Worm (Caenorhabditis elegans) whole organism, L4 larva: ENCODE measurements around the gene pgl-2.

Source experiments
- D1046.2 ChIP-seq: fragments of 200-800 bp; sonication (Bioruptor generic); IDR thresholded peaks from 2 replicates; pipeline ENCODE4 v1.3.6; 2022; ENCODE audit warnings: missing genetic modification characterization, missing compliant biosample characterization
- F10B5.3 ChIP-seq: sonication (generic microtip); optimal IDR thresholded peaks from 2 replicates; lab custom pipeline; 2016; ENCODE audit warnings: mild to moderate bottlenecking, missing genetic modification characterization, missing compliant biosample characterization
- F26F4.8 ChIP-seq: fragments of 200-800 bp; sonication (Bioruptor generic); conservative IDR thresholded peaks from 2 replicates; pipeline ENCODE4 v1.3.6; 2022; ENCODE audit warnings: missing genetic modification characterization, missing compliant biosample characterization
- F37D6.2 ChIP-seq: sonication (generic microtip); optimal IDR thresholded peaks from 2 replicates; lab custom pipeline; 2016; ENCODE audit warnings: mild to moderate bottlenecking, missing genetic modification characterization, missing compliant biosample characterization
- F44E2.7 ChIP-seq: fragments of 200-800 bp; sonication (Bioruptor generic); IDR thresholded peaks from 2 replicates; pipeline ENCODE4 v2.1.2; 2022; ENCODE audit warnings: missing genetic modification characterization, missing compliant biosample characterization
- F49E8.2 ChIP-seq: sonication (generic microtip); optimal IDR thresholded peaks from 2 replicates; lab custom pipeline; 2016; ENCODE audit warnings: missing compliant biosample characterization, mild to moderate bottlenecking, missing genetic modification characterization, borderline replicate concordance
- T20F7.1 ChIP-seq: fragments of 200-800 bp; sonication (Bioruptor generic); optimal IDR thresholded peaks from 2 replicates; lab custom pipeline; 2018; ENCODE audit warnings: mild to moderate bottlenecking, missing genetic modification characterization, missing compliant biosample characterization
- ZK546.5 ChIP-seq, 2 experiments: sonication (generic microtip); optimal IDR thresholded peaks; 2 replicates each; lab custom pipeline; 2017; ENCODE audit warnings: missing biosample characterization in 2 of 2, missing genetic modification characterization in 2 of 2
- aha-1 ChIP-seq: fragments of 150-350 bp; peaks from one replicate; lab custom pipeline; 2014; ENCODE audit warnings: missing biosample characterization, missing genetic modification characterization
- aly-2 ChIP-seq: sonication (generic microtip); optimal IDR thresholded peaks from 2 replicates; lab custom pipeline; 2018; ENCODE audit warnings: missing biosample characterization, missing genetic modification characterization
- arid-1 ChIP-seq: fragments of 200-800 bp; sonication (Bioruptor generic); conservative IDR thresholded peaks from 2 replicates; pipeline ENCODE4 v1.3.6; 2022; ENCODE audit warnings: missing genetic modification reagents, missing genetic modification characterization, missing compliant biosample characterization
- attf-4 ChIP-seq: sonication (generic microtip); optimal IDR thresholded peaks from 3 replicates; lab custom pipeline; 2017; ENCODE audit warnings: missing biosample characterization, missing genetic modification characterization
- ceh-20 ChIP-seq: fragments of 200-800 bp; sonication (Bioruptor generic); IDR thresholded peaks from 2 replicates; pipeline ENCODE4 v1.3.6; 2022; ENCODE audit warnings: missing genetic modification reagents, missing genetic modification characterization, missing compliant biosample characterization
- ceh-28 ChIP-seq: fragments of 150-350 bp; optimal IDR thresholded peaks from 2 replicates; lab custom pipeline; 2014; ENCODE audit warnings: missing biosample characterization, missing genetic modification reagents, missing genetic modification characterization
- ceh-62 ChIP-seq: sonication (generic microtip); optimal IDR thresholded peaks from 2 replicates; lab custom pipeline; 2017; ENCODE audit warnings: missing biosample characterization, missing genetic modification characterization
- ctbp-1 ChIP-seq: fragments of 200-800 bp; sonication (Bioruptor generic); IDR thresholded peaks from 2 replicates; pipeline ENCODE4 v1.3.6; 2022; ENCODE audit warnings: missing genetic modification reagents, missing genetic modification characterization, missing compliant biosample characterization
- daf-16 ChIP-seq, 3 experiments: sonication (generic microtip); optimal IDR thresholded peaks; 2 replicates each; lab custom pipeline; 2016 to 2017; ENCODE audit warnings: missing genetic modification characterization in 3 of 3, missing genetic modification reagents in 3 of 3, mild to moderate bottlenecking in 2 of 3, missing compliant biosample characterization in 2 of 3, missing biosample characterization in 1 of 3, moderate library complexity in 1 of 3
- daf-19 ChIP-seq: fragments of 200-800 bp; sonication (Bioruptor generic); conservative IDR thresholded peaks from 2 replicates; pipeline ENCODE4 v1.3.6; 2022; ENCODE audit warnings: missing genetic modification characterization, missing compliant biosample characterization
- daf-8 ChIP-seq: fragments of 200-800 bp; sonication (Bioruptor generic); IDR thresholded peaks from 2 replicates; pipeline ENCODE4 v1.3.6; 2022; ENCODE audit warnings: missing genetic modification characterization, missing compliant biosample characterization
- dpl-1 ChIP-seq: fragments of 150-350 bp; optimal IDR thresholded peaks from 2 replicates; lab custom pipeline; 2014; ENCODE audit warnings: missing biosample characterization, missing genetic modification reagents, missing genetic modification characterization
- duxl-1 ChIP-seq: sonication (generic microtip); optimal IDR thresholded peaks from 2 replicates; lab custom pipeline; 2016; ENCODE audit warnings: mild to moderate bottlenecking, missing genetic modification characterization, moderate library complexity, missing compliant biosample characterization; ENCODE audit not compliant: poor library complexity
- dve-1 ChIP-seq: sonication (generic microtip); optimal IDR thresholded peaks from 2 replicates; lab custom pipeline; 2017; ENCODE audit warnings: antibody characterized with exemption, mild to moderate bottlenecking, missing genetic modification characterization, missing compliant biosample characterization; ENCODE audit not compliant: insufficient read depth
- egl-27 ChIP-seq: sonication (generic microtip); optimal IDR thresholded peaks from 3 replicates; lab custom pipeline; 2017; ENCODE audit warnings: missing biosample characterization, missing genetic modification reagents, missing genetic modification characterization
- fkh-10 ChIP-seq: fragments of 150-350 bp; optimal IDR thresholded peaks from 2 replicates; lab custom pipeline; 2014; ENCODE audit warnings: missing biosample characterization, missing genetic modification reagents, missing genetic modification characterization
- gei-8 ChIP-seq: fragments of 200-800 bp; sonication (Bioruptor generic); optimal IDR thresholded peaks from 2 replicates; lab custom pipeline; 2018; ENCODE audit warnings: mild to moderate bottlenecking, missing genetic modification characterization, missing compliant biosample characterization
- hlh-30 ChIP-seq: sonication (generic microtip); optimal IDR thresholded peaks from 2 replicates; lab custom pipeline; 2017; ENCODE audit warnings: antibody characterized with exemption, mild to moderate bottlenecking, missing genetic modification characterization, missing compliant biosample characterization; ENCODE audit not compliant: insufficient read depth
- lim-7 ChIP-seq: fragments of 200-800 bp; sonication (Bioruptor generic); IDR thresholded peaks from 2 replicates; pipeline ENCODE4 v1.3.6; 2022; ENCODE audit warnings: missing genetic modification characterization, missing compliant biosample characterization
- lin-1 ChIP-seq: fragments of 200-800 bp; sonication (Bioruptor generic); IDR thresholded peaks from 2 replicates; pipeline ENCODE4 v1.3.6; 2022; ENCODE audit warnings: missing genetic modification reagents, missing genetic modification characterization, missing compliant biosample characterization
- lin-29 ChIP-seq: fragments of 200-800 bp; sonication (Bioruptor generic); IDR thresholded peaks from 2 replicates; pipeline ENCODE4 v1.3.6; 2022; ENCODE audit warnings: missing genetic modification reagents, missing genetic modification characterization, missing compliant biosample characterization
- lin-38 ChIP-seq: fragments of 200-800 bp; sonication (Bioruptor generic); IDR thresholded peaks from 2 replicates; pipeline ENCODE4 v1.3.6; 2022; ENCODE audit warnings: missing genetic modification reagents, missing genetic modification characterization, missing compliant biosample characterization
- lir-3 ChIP-seq: sonication (generic microtip); optimal IDR thresholded peaks from 2 replicates; lab custom pipeline; 2016; ENCODE audit warnings: mild to moderate bottlenecking, missing genetic modification characterization, missing compliant biosample characterization
- madf-5 ChIP-seq, 2 experiments: fragments of 200-800 bp; sonication (Bioruptor generic); IDR thresholded peaks; 2 replicates each; pipeline ENCODE4 v1.3.6; 2022; ENCODE audit warnings: missing compliant biosample characterization in 2 of 2, missing genetic modification characterization in 2 of 2
- mdl-1 ChIP-seq, 2 experiments: fragments of 150-350 bp in 1 of 2; sonication (generic microtip) in 1 of 2; optimal IDR thresholded peaks; 2 replicates each; lab custom pipeline; 2014 to 2017; ENCODE audit warnings: missing biosample characterization in 2 of 2, missing genetic modification characterization in 2 of 2
- mep-1 ChIP-seq: fragments of 150-350 bp; sonication (generic microtip); optimal IDR thresholded peaks from 3 replicates; lab custom pipeline; 2014; ENCODE audit warnings: missing biosample characterization, missing genetic modification characterization
- nhr-111 ChIP-seq: fragments of 200-800 bp; sonication (Bioruptor generic); optimal IDR thresholded peaks from 2 replicates; lab custom pipeline; 2018; ENCODE audit warnings: mild to moderate bottlenecking, missing genetic modification characterization, missing compliant biosample characterization
- nhr-28 ChIP-seq: fragments of 150-350 bp; optimal IDR thresholded peaks from 2 replicates; lab custom pipeline; 2014; ENCODE audit warnings: missing biosample characterization, missing genetic modification characterization
- nhr-77 ChIP-seq: fragments of 150-350 bp; optimal IDR thresholded peaks from 2 replicates; lab custom pipeline; 2014; ENCODE audit warnings: missing biosample characterization, missing genetic modification characterization
- pha-4 ChIP-seq, 2 experiments: fragments of 150-350 bp in 1 of 2; fragments of 200-800 bp in 1 of 2; sonication (Bioruptor generic) in 1 of 2; IDR thresholded peaks in 1 of 2; optimal IDR thresholded peaks in 1 of 2; 2 replicates each; pipeline versions ENCODE4 v1.3.6 to Lab custom; 2014 to 2022; ENCODE audit warnings: missing genetic modification characterization in 2 of 2, missing genetic modification reagents in 2 of 2, missing biosample characterization in 1 of 2, missing compliant biosample characterization in 1 of 2
- set-16 ChIP-seq: fragments of 200-800 bp; sonication (Bioruptor generic); IDR thresholded peaks from 2 replicates; pipeline ENCODE4 v1.3.6; 2022; ENCODE audit warnings: missing genetic modification reagents, missing genetic modification characterization, missing compliant biosample characterization
- skn-1 ChIP-seq: fragments of 150-350 bp; optimal IDR thresholded peaks from 2 replicates; lab custom pipeline; 2014; ENCODE audit warnings: missing biosample characterization, missing genetic modification characterization
- snpc-1.2 ChIP-seq: fragments of 200-800 bp; sonication (Bioruptor generic); IDR thresholded peaks from 2 replicates; pipeline ENCODE4 v1.3.6; 2022; ENCODE audit warnings: missing genetic modification reagents, missing genetic modification characterization, missing compliant biosample characterization
- spr-1 ChIP-seq: sonication (generic microtip); optimal IDR thresholded peaks from 2 replicates; lab custom pipeline; 2016; ENCODE audit warnings: mild to moderate bottlenecking, missing genetic modification characterization, missing compliant biosample characterization
- unc-130 ChIP-seq: sonication (generic microtip); optimal IDR thresholded peaks from 2 replicates; lab custom pipeline; 2016; ENCODE audit warnings: missing genetic modification reagents, missing genetic modification characterization, missing compliant biosample characterization
- unc-39 ChIP-seq: sonication (generic microtip); optimal IDR thresholded peaks from 2 replicates; lab custom pipeline; 2017; ENCODE audit warnings: missing biosample characterization, missing genetic modification characterization
- unc-62 ChIP-seq, 3 experiments: fragments of 150-350 bp in 1 of 3; sonication (generic microtip); optimal IDR thresholded peaks in 2 of 3; peaks in 1 of 3; 1 replicate in 1 of 3; 2 replicates in 2 of 3; lab custom pipeline; 2014 to 2017; ENCODE audit warnings: missing biosample characterization in 3 of 3, missing genetic modification characterization in 3 of 3, missing genetic modification reagents in 3 of 3, missing genotype in 1 of 3
- zag-1 ChIP-seq: fragments of 150-350 bp; optimal IDR thresholded peaks from 2 replicates; lab custom pipeline; 2014; ENCODE audit warnings: missing biosample characterization, missing genetic modification characterization
- zfp-2 ChIP-seq: sonication (generic microtip); optimal IDR thresholded peaks from 2 replicates; lab custom pipeline; 2016; ENCODE audit warnings: mild to moderate bottlenecking, missing genetic modification characterization, missing compliant biosample characterization

pgl-2 gene

ce11 chrIII:8639188-8639795, 35.9 kb downstream of the pgl-2 start, which contains the start of gene fip-1 (continued):
- TF ChIP-seq pha-4 (GFP tag; IDR thresholded peaks at IDR 0.05; lab: Robert Waterston, UW) (peak; percentile 80), pha-4 (tag; optimal IDR thresholded peaks at IDR 0.05; lab: Kevin White, UChicago) (no peak), lim-7 (GFP tag; lab: Robert Waterston, UW) (peak; percentile 89), nhr-111 (GFP tag; lab: Kevin White, UChicago) (no peak), madf-5 (GFP tag; IDR thresholded peaks at IDR 0.05; lab: Robert Waterston, UW) (peak; percentile 40 to 69; a peak in 1 of 4 replicates), zag-1 (tag; lab: Kevin White, UChicago) (no peak), mep-1 (tag; lab: Kevin White, UChicago) (peak; percentile 21), ZK546.5 (tag; optimal IDR thresholded peaks at IDR 0.05; lab: Kevin White, UChicago) (no peak), lin-29 (GFP tag; lab: Robert Waterston, UW) (no peak), duxl-1 (tag; lab: Kevin White, UChicago) (peak; percentile 66), F26F4.8 (GFP tag; lab: Robert Waterston, UW) (peak; percentile 84), nhr-28 (tag; lab: Kevin White, UChicago) (no peak), unc-130 (GFP tag; lab: Kevin White, UChicago) (peak; percentile 33), spr-1 (no peak), T20F7.1 (GFP tag; lab: Kevin White, UChicago) (no peak), arid-1 (peak; percentile 72), lin-1 (no peak), F49E8.2 (tag; lab: Kevin White, UChicago) (no peak), attf-4 (no peak), skn-1 (tag; lab: Kevin White, UChicago) (no peak), zfp-2 (tag; lab: Kevin White, UChicago) (no peak), lir-3 (peak; percentile 5), fkh-10 (GFP tag; lab: Kevin White, UChicago) (no peak), F44E2.7 (no peak), aly-2 (tag; lab: Kevin White, UChicago) (no peak), mdl-1 (tag; optimal IDR thresholded peaks at IDR 0.05; lab: Kevin White, UChicago) (no peak), egl-27 (no peak), daf-8 (no peak), gei-8 (GFP tag; lab: Kevin White, UChicago) (peak; percentile 36), unc-62 (GFP tag; optimal IDR thresholded peaks at IDR 0.05 in 1 of 2; lab: Kevin White, UChicago) (no peak), unc-62 (tag; optimal IDR thresholded peaks at IDR 0.05; lab: Kevin White, UChicago) (no peak), ctbp-1 (0 out of 2 replicates have a peak, but pooled peaks have one; percentile 39), F10B5.3 (tag; lab: Kevin White, UChicago) (no peak), dpl-1 (GFP tag; lab: Kevin White, UChicago) (no peak), set-16 (GFP tag; lab: Robert Waterston, UW) (no peak), snpc-1.2 (GFP tag; lab: Robert Waterston, UW) (peak; percentile 59)

- TF ChIP-seq aly-2 (tag; lab: Kevin White, UChicago) (no peak), dve-1 (tag; lab: Kevin White, UChicago) (no peak), lir-3 (no peak), unc-62 (GFP tag; optimal IDR thresholded peaks at IDR 0.05 in 1 of 2; lab: Kevin White, UChicago) (peak in 1 of 2 experiments; percentile 94), unc-62 (tag; optimal IDR thresholded peaks at IDR 0.05; lab: Kevin White, UChicago) (no peak), daf-16 (GFP tag; optimal IDR thresholded peaks at IDR 0.05; lab: Kevin White, UChicago) (peak in 1 of 2 experiments; percentile 30), daf-16 (tag; optimal IDR thresholded peaks at IDR 0.05; lab: Kevin White, UChicago) (no peak), lin-38 (GFP tag; lab: Robert Waterston, UW) (no peak), ceh-20 (GFP tag; lab: Robert Waterston, UW) (0 out of 2 replicates have a peak, but pooled peaks have one; percentile 36), F10B5.3 (tag; lab: Kevin White, UChicago) (no peak), nhr-111 (GFP tag; lab: Kevin White, UChicago) (no peak), nhr-77 (no peak), skn-1 (tag; lab: Kevin White, UChicago) (no peak), F37D6.2 (no peak), T20F7.1 (GFP tag; lab: Kevin White, UChicago) (no peak), hlh-30 (tag; lab: Kevin White, UChicago) (peak; percentile 32), ceh-62 (tag; lab: Kevin White, UChicago) (no peak), egl-27 (no peak), aha-1 (no peak), unc-39 (no peak), F49E8.2 (tag; lab: Kevin White, UChicago) (no peak), daf-19 (GFP tag; lab: Robert Waterston, UW) (no peak), ceh-28 (no peak), D1046.2 (GFP tag; lab: Robert Waterston, UW) (no peak)
These were observed 38.4 kb downstream of the pgl-2 start for ce11 chrIII:8636803-8637202.
